Fruit fly (Drosophila melanogaster) whole organism, embryonic: ENCODE results near the gene fit.

Experiments used
- CG12104 ChIP-seq: fragments of 200-800 bp; sonication (Bioruptor generic); optimal IDR thresholded peaks from 3 replicates; lab custom pipeline; 2016; ENCODE audit warnings: missing biosample characterization, missing genetic modification characterization
- CG13287 ChIP-seq: fragments of 200-800 bp; sonication (Bioruptor generic); IDR thresholded peaks from 2 replicates; pipeline ENCODE4 v1.3.6; 2022; ENCODE audit warnings: missing biosample characterization, missing genetic modification characterization; ENCODE audit not compliant: partially characterized antibody
- CG2129 ChIP-seq: fragments of 200-800 bp; sonication (Bioruptor generic); IDR thresholded peaks from 2 replicates; pipeline ENCODE4 v1.3.6; 2022; ENCODE audit warnings: missing biosample characterization, missing genetic modification characterization; ENCODE audit not compliant: partially characterized antibody
- CG30431 ChIP-seq: fragments of 200-800 bp; sonication (Bioruptor generic); optimal IDR thresholded peaks from 2 replicates; lab custom pipeline; 2017; ENCODE audit warnings: missing biosample characterization, missing genetic modification characterization
- CG31441 ChIP-seq: fragments of 200-800 bp; sonication (Bioruptor generic); IDR thresholded peaks from 2 replicates; pipeline ENCODE4 v1.3.6; 2022; ENCODE audit warnings: missing biosample characterization, missing genetic modification characterization
- CG9797 ChIP-seq: fragments of 200-800 bp; sonication (Bioruptor generic); optimal IDR thresholded peaks from 3 replicates; lab custom pipeline; 2018; ENCODE audit warnings: missing biosample characterization, mild to moderate bottlenecking, missing genetic modification characterization
- CG9932 ChIP-seq: fragments of 200-800 bp; sonication (Bioruptor generic); IDR thresholded peaks from 2 replicates; pipeline ENCODE4 v1.3.6; 2022; ENCODE audit warnings: missing biosample characterization, missing genetic modification characterization
- aop ChIP-seq: fragments of 200-800 bp; sonication (Bioruptor generic); IDR thresholded peaks from 2 replicates; pipeline ENCODE4 v1.3.6; 2022; ENCODE audit warnings: missing biosample characterization, missing genetic modification characterization
- bigmax ChIP-seq: fragments of 200-800 bp; sonication (Bioruptor generic); optimal IDR thresholded peaks from 2 replicates; lab custom pipeline; 2018; ENCODE audit warnings: missing biosample characterization, mild to moderate bottlenecking, missing genetic modification characterization
- nau ChIP-seq: fragments of 200-800 bp; sonication (Bioruptor generic); optimal IDR thresholded peaks from 3 replicates; lab custom pipeline; 2017; ENCODE audit warnings: missing biosample characterization, mild to moderate bottlenecking, missing genetic modification characterization, missing genetic modification reagents

DNA sequence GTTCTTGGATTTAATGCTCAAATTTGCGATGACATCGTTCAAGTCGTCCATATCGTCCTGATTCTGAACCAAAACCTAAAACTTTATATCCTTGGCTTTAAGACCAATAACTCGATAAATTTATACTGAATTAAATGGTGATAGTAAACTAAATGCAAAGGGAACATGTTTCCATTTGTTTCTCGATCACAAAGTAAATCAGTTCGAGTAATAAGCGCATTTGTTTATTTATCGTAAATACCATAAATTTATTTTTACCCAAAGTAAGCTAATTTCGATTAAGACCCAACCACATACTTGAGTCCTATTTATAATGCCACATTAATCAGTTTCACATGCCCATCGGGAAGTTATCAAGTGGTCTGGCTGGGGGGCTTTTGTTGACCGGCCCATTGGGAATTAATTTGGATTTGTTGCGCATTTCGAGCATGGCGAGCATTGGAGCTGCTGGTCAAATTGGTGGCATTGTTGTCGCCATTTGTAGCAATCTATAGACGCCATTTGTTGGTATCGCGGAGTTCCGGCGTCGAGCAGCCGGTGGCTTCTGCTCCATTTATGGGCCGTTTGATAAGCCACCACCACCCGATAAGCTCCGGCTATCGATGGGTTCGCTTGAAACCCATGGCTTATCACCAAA is 14.7 kb downstream of the fit start, which contains the start of gene CG31174:
- TF ChIP-seq nau (GFP tag; lab: Kevin White, UChicago) (no peak), CG2129 (GFP tag; lab: Robert Waterston, UW) (no peak), CG13287 (no peak), aop (no peak), bigmax (no peak), CG30431 (GFP tag; lab: Kevin White, UChicago) (no peak), CG9797 (GFP tag; lab: Kevin White, UChicago) (no peak), CG9932 (no peak), CG31441 (no peak), CG12104 (GFP tag; lab: Kevin White, UChicago) (no peak)
